Worm (Caenorhabditis elegans) whole organism, L3 larva: ENCODE results near the gene F47E1.1.

Experiments used
- nhr-76 ChIP-seq: fragments of 150-350 bp; sonication (generic microtip); optimal IDR thresholded peaks from 5 replicates; lab custom pipeline; 2014; ENCODE audit warnings: missing biosample characterization, missing genetic modification characterization
- sea-2 ChIP-seq: fragments of 150-350 bp; sonication (generic microtip); optimal IDR thresholded peaks from 4 replicates; lab custom pipeline; 2014; ENCODE audit warnings: missing biosample characterization, missing genetic modification reagents, missing genetic modification characterization

DNA sequence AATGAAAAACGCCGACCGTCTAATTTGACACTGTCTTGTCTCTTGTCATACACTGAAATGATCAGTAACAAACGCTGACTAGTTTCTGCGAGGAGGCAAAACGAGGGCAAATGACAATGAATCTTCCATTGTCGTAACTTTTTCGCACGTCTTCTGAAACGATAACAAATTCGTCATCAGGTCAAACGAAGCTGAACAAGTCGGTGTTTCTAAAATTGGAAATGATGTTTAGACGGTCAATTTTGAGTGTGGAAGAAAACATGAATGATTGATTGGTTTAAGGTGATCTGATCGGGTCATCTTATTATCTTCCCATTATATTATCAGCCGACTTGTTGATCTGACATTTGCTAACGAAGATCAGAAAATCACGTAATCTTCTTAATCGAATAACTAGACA, 23.6 kb upstream of the F47E1.1 start:
- TF ChIP-seq nhr-76 (tag; lab: Kevin White, UChicago) (no peak), sea-2 (GFP tag; lab: Kevin White, UChicago) (no peak)
